Fruit fly (Drosophila melanogaster) whole organism, embryonic: ENCODE data around the gene Neto.
A peak's percentile ranks its signal among the peaks of the same experiment; 100 is the strongest.

Source experiments
- Abd-B ChIP-seq: fragments of 200-800 bp; sonication (Bioruptor generic); optimal IDR thresholded peaks from 2 replicates; lab custom pipeline; 2018; ENCODE audit warnings: missing biosample characterization, mild to moderate bottlenecking, missing genetic modification characterization, moderate library complexity
- Asciz ChIP-seq: fragments of 200-800 bp; sonication (Bioruptor generic); optimal IDR thresholded peaks from 2 replicates; lab custom pipeline; 2017; ENCODE audit warnings: missing biosample characterization, mild to moderate bottlenecking, missing genetic modification characterization, missing genetic modification reagents
- Bdp1 ChIP-seq: fragments of 200-800 bp; sonication (Bioruptor generic); optimal IDR thresholded peaks from 3 replicates; lab custom pipeline; 2016; ENCODE audit warnings: missing biosample characterization, missing genetic modification characterization
- CG10431 ChIP-seq: fragments of 200-800 bp; sonication (Bioruptor generic); optimal IDR thresholded peaks from 3 replicates; lab custom pipeline; 2018; ENCODE audit warnings: missing biosample characterization, mild to moderate bottlenecking, missing genetic modification characterization
- CG11247 ChIP-seq: fragments of 200-800 bp; sonication (Bioruptor generic); IDR thresholded peaks from 2 replicates; pipeline ENCODE4 v1.3.6; 2022; ENCODE audit warnings: missing biosample characterization, missing genetic modification characterization
- CG12071 ChIP-seq: fragments of 200-800 bp; sonication (Bioruptor generic); optimal IDR thresholded peaks from 3 replicates; lab custom pipeline; 2018; ENCODE audit warnings: missing biosample characterization, mild to moderate bottlenecking, missing genetic modification characterization
- CG1233 ChIP-seq: fragments of 200-800 bp; sonication (Bioruptor generic); optimal IDR thresholded peaks from 4 replicates; lab custom pipeline; 2018; ENCODE audit warnings: missing biosample characterization, mild to moderate bottlenecking, missing genetic modification characterization
- CG13296 ChIP-seq: fragments of 200-800 bp; sonication (Bioruptor generic); optimal IDR thresholded peaks from 3 replicates; lab custom pipeline; 2018; ENCODE audit warnings: missing biosample characterization, mild to moderate bottlenecking, missing genetic modification characterization
- CG14667 ChIP-seq: fragments of 200-800 bp; sonication (Bioruptor generic); IDR thresholded peaks from 2 replicates; pipeline ENCODE4 v1.3.6; 2022; ENCODE audit warnings: missing biosample characterization, missing genetic modification characterization
- CG14965 ChIP-seq: fragments of 200-800 bp; sonication (Bioruptor generic); optimal IDR thresholded peaks from 2 replicates; lab custom pipeline; 2016; ENCODE audit warnings: missing biosample characterization, missing genetic modification characterization, borderline replicate concordance
- CG18764 ChIP-seq: fragments of 200-800 bp; sonication (Bioruptor generic); optimal IDR thresholded peaks from 3 replicates; lab custom pipeline; 2016; ENCODE audit warnings: missing biosample characterization, missing genetic modification characterization
- CG2120 ChIP-seq: fragments of 200-800 bp; sonication (Bioruptor generic); optimal IDR thresholded peaks from 3 replicates; lab custom pipeline; 2016; ENCODE audit warnings: missing biosample characterization, missing genetic modification characterization
- CG34376 ChIP-seq: fragments of 200-800 bp; sonication (Bioruptor generic); optimal IDR thresholded peaks from 2 replicates; lab custom pipeline; 2018; ENCODE audit warnings: missing biosample characterization, mild to moderate bottlenecking, missing genetic modification characterization
- CG4424 ChIP-seq: fragments of 200-800 bp; sonication (Bioruptor generic); optimal IDR thresholded peaks from 3 replicates; lab custom pipeline; 2016; ENCODE audit warnings: missing biosample characterization, missing genetic modification characterization
- CG5245 ChIP-seq: fragments of 200-800 bp; sonication (Bioruptor generic); optimal IDR thresholded peaks from 3 replicates; lab custom pipeline; 2016; ENCODE audit warnings: missing biosample characterization, missing genetic modification characterization
- CG6175 ChIP-seq: fragments of 200-800 bp; sonication (Bioruptor generic); IDR thresholded peaks from 3 replicates; pipeline ENCODE4 v1.3.6; 2022; ENCODE audit warnings: missing biosample characterization, missing genetic modification characterization
- CG8359 ChIP-seq: fragments of 200-800 bp; sonication (Bioruptor generic); optimal IDR thresholded peaks from 2 replicates; lab custom pipeline; 2017; ENCODE audit warnings: missing biosample characterization, mild to moderate bottlenecking, missing genetic modification characterization, borderline replicate concordance
- CG8388 ChIP-seq: fragments of 200-800 bp; sonication (Bioruptor generic); optimal IDR thresholded peaks from 2 replicates; lab custom pipeline; 2019; ENCODE audit warnings: missing biosample characterization, mild to moderate bottlenecking, missing genetic modification characterization, moderate library complexity
- CG8944 ChIP-seq: fragments of 200-800 bp; sonication (Bioruptor generic); optimal IDR thresholded peaks from 3 replicates; lab custom pipeline; 2016; ENCODE audit warnings: missing biosample characterization, missing genetic modification characterization
- D ChIP-seq, 2 experiments: fragments of 200-800 bp in 1 of 2; fragments of >200 bp in 1 of 2; sonication (Bioruptor generic) in 1 of 2; optimal IDR thresholded peaks; 2 replicates in 1 of 2; 3 replicates in 1 of 2; lab custom pipeline; 2017; ENCODE audit warnings: mild to moderate bottlenecking in 1 of 2, missing biosample characterization in 1 of 2, missing genetic modification characterization in 1 of 2, missing genetic modification reagents in 1 of 2
- D19B ChIP-seq: fragments of 200-800 bp; sonication (Bioruptor generic); optimal IDR thresholded peaks from 2 replicates; lab custom pipeline; 2017; ENCODE audit warnings: missing biosample characterization, mild to moderate bottlenecking, missing genetic modification characterization
- Dip3 ChIP-seq: fragments of 200-800 bp; sonication (Bioruptor generic); optimal IDR thresholded peaks from 3 replicates; lab custom pipeline; 2016; ENCODE audit warnings: missing biosample characterization, missing genetic modification characterization
- Dll ChIP-seq: fragments of 200-800 bp; sonication (Bioruptor generic); IDR thresholded peaks from 4 replicates; pipeline ENCODE4 v1.3.6; 2022; ENCODE audit warnings: missing biosample characterization, missing genetic modification characterization; ENCODE audit not compliant: partially characterized antibody
- HmgD ChIP-seq: fragments of 200-800 bp; sonication (Bioruptor generic); optimal IDR thresholded peaks from 3 replicates; lab custom pipeline; 2016; ENCODE audit warnings: missing biosample characterization, missing genetic modification characterization
- Hr39 ChIP-seq: fragments of >200 bp; optimal IDR thresholded peaks from 2 replicates; lab custom pipeline; 2017
- Kr ChIP-seq: fragments of 200-800 bp; sonication (Bioruptor generic); optimal IDR thresholded peaks from 2 replicates; lab custom pipeline; 2017; ENCODE audit warnings: missing biosample characterization, mild to moderate bottlenecking, missing genetic modification characterization
- Oli ChIP-seq: fragments of 200-800 bp; sonication (Bioruptor generic); optimal IDR thresholded peaks from 2 replicates; lab custom pipeline; 2018; ENCODE audit warnings: missing biosample characterization, mild to moderate bottlenecking, missing genetic modification characterization, moderate library complexity
- Optix ChIP-seq: fragments of 200-800 bp; sonication (Bioruptor generic); IDR thresholded peaks from 3 replicates; pipeline ENCODE4 v1.3.6; 2022; ENCODE audit warnings: missing biosample characterization, missing genetic modification characterization
- Sox102F ChIP-seq: fragments of 200-800 bp; sonication (Bioruptor generic); optimal IDR thresholded peaks from 2 replicates; lab custom pipeline; 2018; ENCODE audit warnings: missing biosample characterization, mild to moderate bottlenecking, missing genetic modification characterization, moderate library complexity
- Ssrp ChIP-seq: fragments of 200-800 bp; sonication (Bioruptor generic); optimal IDR thresholded peaks from 2 replicates; lab custom pipeline; 2018; ENCODE audit warnings: missing biosample characterization, mild to moderate bottlenecking, missing genetic modification characterization, moderate library complexity
- TFAM ChIP-seq: fragments of 200-800 bp; sonication (Bioruptor generic); optimal IDR thresholded peaks from 2 replicates; lab custom pipeline; 2017; ENCODE audit warnings: missing biosample characterization, missing genetic modification characterization, inconsistent platforms
- Xrp1 ChIP-seq: fragments of 200-800 bp; sonication (Bioruptor generic); IDR thresholded peaks from 2 replicates; pipeline ENCODE4 v1.3.6; 2022; ENCODE audit warnings: missing biosample characterization, missing genetic modification characterization
- amos ChIP-seq: fragments of 200-800 bp; sonication (Bioruptor generic); IDR thresholded peaks from 2 replicates; pipeline ENCODE4 v1.3.6; 2022; ENCODE audit warnings: missing biosample characterization, missing genetic modification characterization; ENCODE audit not compliant: partially characterized antibody
- bsh ChIP-seq, 2 experiments: fragments of 200-800 bp; sonication (Bioruptor generic); optimal IDR thresholded peaks; 2 replicates each; lab custom pipeline; 2017 to 2018; ENCODE audit warnings: mild to moderate bottlenecking in 2 of 2, missing biosample characterization in 2 of 2, missing genetic modification characterization in 2 of 2, moderate library complexity in 1 of 2
- dati ChIP-seq: fragments of 200-800 bp; sonication (Bioruptor generic); IDR thresholded peaks from 2 replicates; pipeline ENCODE4 v1.3.6; 2022; ENCODE audit warnings: missing biosample characterization, missing genetic modification characterization
- gcm ChIP-seq: fragments of 200-800 bp; sonication (Bioruptor generic); optimal IDR thresholded peaks from 2 replicates; lab custom pipeline; 2019; ENCODE audit warnings: missing biosample characterization, mild to moderate bottlenecking, missing genetic modification characterization, moderate library complexity
- gem ChIP-seq: fragments of 200-800 bp; sonication (Bioruptor generic); optimal IDR thresholded peaks from 2 replicates; lab custom pipeline; 2019; ENCODE audit warnings: missing biosample characterization, mild to moderate bottlenecking, missing genetic modification characterization, moderate library complexity
- gsb-n ChIP-seq: fragments of 200-800 bp; sonication (Bioruptor generic); optimal IDR thresholded peaks from 3 replicates; lab custom pipeline; 2018; ENCODE audit warnings: missing biosample characterization, mild to moderate bottlenecking, missing genetic modification characterization
- her ChIP-seq: fragments of 200-800 bp; sonication (Bioruptor generic); optimal IDR thresholded peaks from 2 replicates; lab custom pipeline; 2016; ENCODE audit warnings: missing biosample characterization, missing genetic modification characterization
- hth ChIP-seq: fragments of >200 bp; optimal IDR thresholded peaks from 2 replicates; lab custom pipeline; 2017; ENCODE audit warnings: inconsistent platforms
- lilli ChIP-seq: fragments of 200-800 bp; sonication (Bioruptor generic); optimal IDR thresholded peaks from 3 replicates; lab custom pipeline; 2016; ENCODE audit warnings: missing biosample characterization, missing genetic modification characterization
- lola ChIP-seq, 3 experiments: fragments of >200 bp in 2 of 3; fragments of 200-800 bp in 1 of 3; sonication (Bioruptor generic) in 1 of 3; optimal IDR thresholded peaks; 2 replicates each; lab custom pipeline; 2017 to 2019; ENCODE audit warnings: missing biosample characterization in 3 of 3, missing genetic modification characterization in 3 of 3, mild to moderate bottlenecking in 1 of 3, moderate library complexity in 1 of 3
- onecut ChIP-seq: fragments of 200-800 bp; sonication (Bioruptor generic); IDR thresholded peaks from 2 replicates; pipeline ENCODE4 v1.3.6; 2022; ENCODE audit warnings: missing biosample characterization, missing genetic modification characterization
- ranshi ChIP-seq: fragments of 200-800 bp; sonication (Bioruptor generic); IDR thresholded peaks from 2 replicates; pipeline ENCODE4 v1.3.6; 2022; ENCODE audit warnings: missing biosample characterization, missing genetic modification characterization
- schlank ChIP-seq: fragments of 200-800 bp; sonication (Bioruptor generic); optimal IDR thresholded peaks from 2 replicates; lab custom pipeline; 2018; ENCODE audit warnings: missing biosample characterization, mild to moderate bottlenecking, missing genetic modification characterization
- sna ChIP-seq: fragments of 200-800 bp; sonication (Bioruptor generic); IDR thresholded peaks from 2 replicates; pipeline ENCODE4 v1.3.6; 2022; ENCODE audit warnings: missing biosample characterization, missing genetic modification characterization; ENCODE audit not compliant: partially characterized antibody
- trem ChIP-seq: fragments of 200-800 bp; optimal IDR thresholded peaks from 3 replicates; lab custom pipeline; 2019; ENCODE audit warnings: missing biosample characterization, mild to moderate bottlenecking, missing genetic modification characterization, moderate library complexity
- wdn ChIP-seq: fragments of 200-800 bp; sonication (Bioruptor generic); IDR thresholded peaks from 2 replicates; pipeline ENCODE4 v1.3.6; 2022; ENCODE audit warnings: missing biosample characterization, missing genetic modification characterization
- zfh2 ChIP-seq: fragments of 200-800 bp; sonication (Bioruptor generic); optimal IDR thresholded peaks from 2 replicates; lab custom pipeline; 2016; ENCODE audit warnings: missing biosample characterization, missing genetic modification characterization

Neto gene

DNA sequence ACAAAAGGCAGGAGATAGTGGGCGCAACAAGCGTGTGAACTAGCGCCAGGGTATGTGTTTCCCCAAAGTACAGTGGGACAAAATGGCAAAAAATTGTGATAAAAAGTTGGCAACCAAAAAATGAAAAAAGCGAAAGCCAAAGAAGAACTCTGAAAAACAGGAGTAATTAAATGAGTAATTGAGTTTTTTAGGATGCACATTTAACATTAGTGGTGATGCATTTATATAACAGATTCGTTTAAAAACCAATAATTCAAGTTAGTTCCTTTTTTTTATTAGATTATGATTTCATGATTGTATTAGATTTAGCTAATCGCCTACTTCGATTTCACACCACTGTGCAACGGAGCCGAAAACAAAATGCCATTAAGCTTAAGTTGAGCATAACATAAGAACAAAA is 126.7 kb downstream of the Neto start (continued):
- TF ChIP-seq Kr (no peak), Oli (tag; lab: Kevin White, UChicago) (peak; percentile 77), bsh (GFP tag; optimal IDR thresholded peaks at IDR 0.05; lab: Kevin White, UChicago) (peak in 1 of 2 experiments; percentile 74), Asciz (peak; percentile 38), D (optimal IDR thresholded peaks at IDR 0.05; lab: Kevin White, UChicago) (no peak), D (GFP tag; optimal IDR thresholded peaks at IDR 0.05; lab: Kevin White, UChicago) (peak; percentile 71), gsb-n (tag; lab: Kevin White, UChicago) (peak; percentile 37), gem (tag; lab: Kevin White, UChicago) (peak; percentile 83), sna (GFP tag; lab: Robert Waterston, UW) (no peak), CG5245 (peak; percentile 43), CG18764 (GFP tag; lab: Kevin White, UChicago) (no peak), CG13296 (GFP tag; lab: Kevin White, UChicago) (peak; percentile 16), CG8359 (GFP tag; lab: Kevin White, UChicago) (peak; percentile 32), CG34376 (no peak), CG14965 (GFP tag; lab: Kevin White, UChicago) (no peak), CG6175 (GFP tag; lab: Robert Waterston, UW) (no peak), Optix (GFP tag; lab: Robert Waterston, UW) (no peak), D19B (GFP tag; lab: Kevin White, UChicago) (peak; percentile 20), lilli (peak; percentile 64), onecut (GFP tag; lab: Robert Waterston, UW) (peak; percentile 20; the same call in 1 of the 2 replicates), CG2120 (GFP tag; lab: Kevin White, UChicago) (peak; percentile 64), Ssrp (peak; percentile 68), trem (peak; percentile 23), Xrp1 (peak; percentile 51; the same call in 1 of the 2 replicates), Sox102F (GFP tag; lab: Kevin White, UChicago) (peak; percentile 74), hth (no peak), CG8944 (peak; percentile 57), TFAM (GFP tag; lab: Kevin White, UChicago) (no peak), Bdp1 (GFP tag; lab: Kevin White, UChicago) (peak; percentile 26), Abd-B (GFP tag; lab: Kevin White, UChicago) (peak; percentile 43), CG8388 (GFP tag; lab: Kevin White, UChicago) (peak; percentile 68), dati (no peak), Dll (GFP tag; lab: Robert Waterston, UW) (no peak), CG10431 (GFP tag; lab: Kevin White, UChicago) (no peak), CG12071 (no peak), gcm (GFP tag; lab: Kevin White, UChicago) (peak; percentile 37), CG1233 (GFP tag; lab: Kevin White, UChicago) (peak; percentile 37), her (GFP tag; lab: Kevin White, UChicago) (no peak), schlank (tag; lab: Kevin White, UChicago) (no peak), zfh2 (peak; percentile 14), CG4424 (GFP tag; lab: Kevin White, UChicago) (peak; percentile 59), Hr39 (lab: Kevin White, UChicago) (no peak), CG14667 (GFP tag; lab: Robert Waterston, UW) (peak; percentile 36; the same call in 1 of the 2 replicates), wdn (GFP tag; lab: Robert Waterston, UW) (no peak), HmgD (no peak), lola (GFP tag; optimal IDR thresholded peaks at IDR 0.05; lab: Kevin White, UChicago) (peak in 1 of 3 experiments; percentile 70), ranshi (GFP tag; lab: Robert Waterston, UW) (peak; percentile 44; the same call in 1 of the 2 replicates), CG11247 (GFP tag; lab: Robert Waterston, UW) (no peak), amos (GFP tag; lab: Robert Waterston, UW) (no peak), Dip3 (GFP tag; lab: Kevin White, UChicago) (peak; percentile 22)
